Worm (Caenorhabditis elegans): ENCODE results near the gene C13A2.7.

The C13A2.7 gene

DNA sequence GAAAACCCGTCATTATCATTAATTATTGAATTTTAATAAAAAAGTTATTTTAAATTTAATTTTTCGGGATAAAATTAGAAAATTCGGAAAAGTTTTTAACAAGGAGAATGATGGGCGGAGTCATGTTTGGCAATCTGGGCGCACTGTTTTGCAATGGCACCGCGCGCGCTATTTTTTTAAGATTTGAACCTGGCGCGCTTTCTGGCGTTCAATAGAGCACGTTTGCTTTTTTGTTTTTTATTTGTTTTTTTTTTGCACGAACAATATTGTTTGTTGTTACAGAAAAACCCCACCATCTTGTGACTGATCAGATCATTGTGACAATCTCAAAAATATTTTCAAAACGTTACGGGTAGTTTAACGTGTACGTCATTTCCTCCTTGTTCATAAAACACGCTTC lies 29.0 kb upstream of the C13A2.7 start, which contains the start of gene hyls-1 (continued):
- TF ChIP-seq lsy-2 (tag; optimal IDR thresholded peaks at IDR 0.05) (peak; percentile 71 to 88), skn-1 (tag; optimal IDR thresholded peaks at IDR 0.05) (peak; percentile 64), mab-5 (tag; optimal IDR thresholded peaks at IDR 0.05) (peak; percentile 64), nhr-77 (tag; optimal IDR thresholded peaks at IDR 0.05) (no peak), nhr-23 (tag; optimal IDR thresholded peaks at IDR 0.05) (no peak), peb-1 (tag; optimal IDR thresholded peaks at IDR 0.05) (no peak), egl-27 (tag; optimal IDR thresholded peaks at IDR 0.05) (no peak), nhr-6 (tag; optimal IDR thresholded peaks at IDR 0.05) (no peak), mbf-1 (tag; optimal IDR thresholded peaks at IDR 0.05) (no peak), nhr-10 (tag; optimal IDR thresholded peaks at IDR 0.05) (no peak), sem-4 (tag; optimal IDR thresholded peaks at IDR 0.05) (peak; percentile 70)

DNA sequence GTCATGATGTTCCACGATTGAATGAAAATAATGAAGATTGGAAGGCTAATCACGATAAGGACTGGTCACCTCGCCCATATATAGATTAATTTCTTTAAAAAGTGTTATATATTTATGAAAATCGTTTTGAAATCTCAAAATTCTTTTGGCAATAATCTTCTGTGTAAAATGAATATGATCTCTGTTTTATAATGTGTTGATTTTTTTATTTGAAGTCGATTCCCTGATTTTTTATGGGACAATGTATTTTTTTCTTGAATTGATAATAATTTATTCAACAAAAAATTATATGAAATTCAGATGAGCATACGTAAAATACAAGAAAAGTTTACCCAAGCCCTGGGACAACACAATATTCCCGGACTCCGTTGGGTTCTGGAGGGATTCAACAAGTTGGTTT lies 26.6 kb upstream of the C13A2.7 start, which contains the start of gene C05C8.1:
Gene C05C8.1 (plus strand): TSS at position 301 of the 400 bp plus-strand sequence.
- no peak for TF ChIP-seq ZK546.5 (tag; optimal IDR thresholded peaks at IDR 0.05)
- no peak for TF ChIP-seq nhr-23 (tag; optimal IDR thresholded peaks at IDR 0.05)
- no peak for TF ChIP-seq zag-1 (tag; optimal IDR thresholded peaks at IDR 0.05)
- TF ChIP-seq snpc-4 (tag; optimal IDR thresholded peaks at IDR 0.05): no peak
- no peak for TF ChIP-seq mbf-1 (tag; optimal IDR thresholded peaks at IDR 0.05)
- TF ChIP-seq unc-39 (tag; optimal IDR thresholded peaks at IDR 0.05): no peak
- TF ChIP-seq Y55F3AM.14 (GFP tag; optimal IDR thresholded peaks at IDR 0.05): no peak
- no peak for TF ChIP-seq mdl-1 (tag; optimal IDR thresholded peaks at IDR 0.05)
- TF ChIP-seq nhr-77 (tag; optimal IDR thresholded peaks at IDR 0.05): no peak
- TF ChIP-seq lin-39 (tag; optimal IDR thresholded peaks at IDR 0.05): no peak
- no peak for TF ChIP-seq lsy-2 (tag; optimal IDR thresholded peaks at IDR 0.05)
- no peak for TF ChIP-seq nhr-25 (tag; optimal IDR thresholded peaks at IDR 0.05)
- TF ChIP-seq nhr-21 (tag; optimal IDR thresholded peaks at IDR 0.05): no peak
- no peak for TF ChIP-seq unc-62 (GFP tag; optimal IDR thresholded peaks at IDR 0.05)
- TF ChIP-seq mab-5 (tag; optimal IDR thresholded peaks at IDR 0.05): no peak
- no peak for TF ChIP-seq nhr-12 (tag; optimal IDR thresholded peaks at IDR 0.05)
- TF ChIP-seq ztf-4 (tag; optimal IDR thresholded peaks at IDR 0.05): no peak
- no peak for TF ChIP-seq R02D3.7 (tag; optimal IDR thresholded peaks at IDR 0.05)
- TF ChIP-seq alr-1 (tag; optimal IDR thresholded peaks at IDR 0.05): no peak
- no peak for TF ChIP-seq fos-1 (tag; optimal IDR thresholded peaks at IDR 0.05)

DNA sequence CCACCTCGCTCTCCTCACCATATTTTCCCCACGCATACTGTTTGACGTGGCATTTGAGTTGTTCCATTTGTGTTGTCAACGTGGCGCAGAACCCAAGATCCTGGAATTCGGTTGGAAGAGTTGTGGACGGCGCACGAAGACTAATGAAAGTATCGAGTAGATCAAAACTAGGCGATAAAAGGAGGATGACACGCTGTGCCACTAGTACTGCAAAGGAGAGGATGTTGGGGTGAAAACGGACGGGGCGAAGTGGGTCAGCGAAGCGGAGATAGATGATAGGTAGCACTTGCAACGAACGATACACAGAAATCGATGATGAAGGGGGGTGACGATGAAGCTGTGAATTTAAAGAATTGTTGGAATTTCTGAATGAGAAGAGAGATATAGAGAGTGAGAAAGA lies 19.2 kb upstream of the C13A2.7 start, which contains the start of gene C05C8.7:
Gene C05C8.7 (minus strand): TSS at position 100 of the 400 bp plus-strand sequence.
- TF ChIP-seq nhr-237 (tag; optimal IDR thresholded peaks at IDR 0.05) (no peak), nhr-6 (tag; optimal IDR thresholded peaks at IDR 0.05) (no peak), lin-39 (tag; optimal IDR thresholded peaks at IDR 0.05) (no peak), nhr-12 (tag; optimal IDR thresholded peaks at IDR 0.05) (no peak), sma-9 (GFP tag; optimal IDR thresholded peaks at IDR 0.05) (no peak), sma-9 (tag; optimal IDR thresholded peaks at IDR 0.05) (no peak), R02D3.7 (tag; optimal IDR thresholded peaks at IDR 0.05) (no peak), nhr-25 (tag; optimal IDR thresholded peaks at IDR 0.05) (no peak), ceh-82 (tag; optimal IDR thresholded peaks at IDR 0.05) (no peak)

DNA sequence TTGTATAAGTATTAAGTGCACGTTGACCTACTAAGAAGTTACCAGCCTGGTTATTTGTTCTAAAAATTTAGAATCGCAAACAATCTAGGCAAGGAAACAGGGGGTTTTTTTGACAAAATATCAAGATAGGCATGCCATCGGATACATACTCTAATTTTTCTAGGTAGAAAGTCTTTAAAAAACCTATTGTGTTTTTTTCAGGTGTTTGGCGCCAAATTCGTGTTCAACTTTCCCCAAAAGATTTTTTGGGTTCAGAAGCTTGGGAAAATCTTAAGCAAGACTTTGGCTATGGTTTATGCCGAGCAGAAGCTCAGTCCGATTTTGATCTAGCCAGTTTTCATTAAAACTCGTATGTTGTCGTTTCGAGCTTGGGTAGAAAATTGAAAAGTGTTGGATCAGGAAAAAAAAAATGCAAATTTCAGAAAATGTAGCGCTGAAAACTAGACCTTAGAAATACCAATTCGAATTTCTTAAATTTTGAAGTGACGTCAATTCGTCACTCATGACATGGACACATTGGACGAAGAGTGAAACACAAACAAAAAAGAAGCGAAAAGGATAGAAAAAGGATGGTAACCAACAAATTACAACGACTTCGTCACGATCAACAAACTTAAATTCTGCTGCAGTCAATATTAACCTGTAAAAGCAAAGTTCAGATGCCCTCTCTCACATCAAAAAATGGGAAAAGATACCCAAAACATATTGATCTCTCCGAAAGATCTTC lies 17.7 kb upstream of the C13A2.7 start:
- TF ChIP-seq mbf-1 (tag; optimal IDR thresholded peaks at IDR 0.05): no peak
- TF ChIP-seq egl-27 (tag; optimal IDR thresholded peaks at IDR 0.05): no peak
- TF ChIP-seq mab-5 (tag; optimal IDR thresholded peaks at IDR 0.05): no peak
- TF ChIP-seq nhr-25 (tag; optimal IDR thresholded peaks at IDR 0.05): peak; percentile 20
- no peak for TF ChIP-seq nhr-77 (tag; optimal IDR thresholded peaks at IDR 0.05)
- no peak for TF ChIP-seq elt-1 (tag; optimal IDR thresholded peaks at IDR 0.05)
- TF ChIP-seq sma-9 (GFP tag; optimal IDR thresholded peaks at IDR 0.05): peak; percentile 25
- no peak for TF ChIP-seq sma-9 (tag; optimal IDR thresholded peaks at IDR 0.05)

DNA sequence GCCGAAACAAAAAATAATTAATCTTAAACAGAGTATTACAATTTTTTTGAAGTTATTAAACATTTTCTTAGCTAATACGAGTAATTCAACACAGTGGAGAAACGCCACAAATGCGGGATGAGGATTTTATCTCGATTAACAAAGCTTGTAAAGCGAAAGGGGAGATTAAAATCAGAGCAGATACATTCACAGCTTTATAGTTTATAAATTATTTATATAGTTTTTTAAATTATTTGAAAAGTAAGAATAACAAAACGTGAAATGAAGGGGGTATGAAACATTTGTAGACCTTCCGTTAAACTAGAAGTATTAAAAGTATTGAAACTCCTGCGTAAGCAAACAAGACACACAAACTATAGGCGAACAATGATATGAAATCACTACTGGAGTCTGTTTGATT lies 11.0 kb upstream of the C13A2.7 start, which contains the start of gene C05C8.8:
Gene C05C8.8 (minus strand): TSS at position 101 of the 400 bp plus-strand sequence.
- TF ChIP-seq crh-2 (tag; optimal IDR thresholded peaks at IDR 0.05) (no peak), ZK546.5 (tag; optimal IDR thresholded peaks at IDR 0.05) (no peak), nhr-23 (tag; optimal IDR thresholded peaks at IDR 0.05) (no peak), ceh-82 (tag; optimal IDR thresholded peaks at IDR 0.05) (no peak), mdl-1 (tag; optimal IDR thresholded peaks at IDR 0.05) (no peak), gmeb-1 (tag; optimal IDR thresholded peaks at IDR 0.05) (no peak), nhr-25 (tag; optimal IDR thresholded peaks at IDR 0.05) (no peak), nhr-10 (tag; optimal IDR thresholded peaks at IDR 0.05) (no peak), sma-3 (GFP tag; optimal IDR thresholded peaks at IDR 0.05) (no peak), nhr-21 (tag; optimal IDR thresholded peaks at IDR 0.05) (no peak), zag-1 (tag; optimal IDR thresholded peaks at IDR 0.05) (no peak), nhr-12 (tag; optimal IDR thresholded peaks at IDR 0.05) (no peak)

Measured in whole organism, L2 larva.